Fruit fly (Drosophila melanogaster): ENCODE results near the gene dac.

The dac gene

DNA sequence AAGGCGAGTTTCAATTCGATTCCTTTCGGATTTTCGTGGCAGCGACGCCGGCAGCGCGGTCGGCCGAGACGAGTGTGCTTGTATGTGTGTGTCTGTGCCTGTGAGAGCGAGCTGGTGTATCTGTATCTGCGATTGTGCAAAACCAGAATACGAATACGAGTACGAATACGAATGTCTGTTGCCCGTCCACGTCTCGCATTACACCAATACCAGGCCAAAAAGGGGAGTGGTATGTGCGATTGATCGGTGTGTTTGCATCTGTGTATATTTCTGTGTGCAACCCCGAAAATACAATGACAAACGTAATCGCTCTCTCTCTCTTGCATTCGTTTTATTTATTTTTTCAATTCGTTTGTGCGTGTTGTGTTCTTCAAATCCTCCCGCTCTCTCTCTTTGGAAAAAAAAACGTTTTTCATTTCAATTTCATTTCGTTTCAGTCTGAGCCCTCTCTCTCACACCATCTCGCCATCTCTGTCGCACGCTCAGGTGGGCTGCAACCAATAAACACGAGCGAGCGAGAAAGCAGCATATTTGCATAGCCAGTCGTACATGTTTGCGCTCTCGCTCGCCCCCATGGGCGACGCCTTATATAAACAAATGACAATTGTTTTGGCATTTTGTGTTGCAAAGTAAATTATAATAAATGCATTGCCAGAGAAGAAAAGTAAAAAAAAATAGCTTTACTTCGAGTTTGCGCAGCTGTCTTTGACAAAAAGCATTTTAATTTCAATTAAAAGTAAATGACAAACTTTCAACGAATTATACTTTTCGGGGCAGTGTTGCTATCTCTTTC, 399 bp upstream of the dac start (continued):
- TF ChIP-seq CG42726 (GFP tag; IDR thresholded peaks at IDR 0.05; ENCODE audit: partially characterized antibody) (no peak; the same call in 1 of the 2 replicates), HLH4C (GFP tag; IDR thresholded peaks at IDR 0.05; ENCODE audit: partially characterized antibody) (no peak), CG6765 (GFP tag; optimal IDR thresholded peaks at IDR 0.05) (no peak), Sox102F (GFP tag; optimal IDR thresholded peaks at IDR 0.05) (no peak), Fer2 (tag; optimal IDR thresholded peaks at IDR 0.05) (no peak), CG6689 (GFP tag; IDR thresholded peaks at IDR 0.05) (no peak; the same call in 1 of the 2 replicates), PHDP (tag; optimal IDR thresholded peaks at IDR 0.05) (no peak), CG8290 (GFP tag; optimal IDR thresholded peaks at IDR 0.05) (peak; percentile 39), CG8290 (tag; optimal IDR thresholded peaks at IDR 0.05) (peak; percentile 66 to 68), CG1792 (GFP tag; optimal IDR thresholded peaks at IDR 0.05) (no peak), CG15601 (tag; optimal IDR thresholded peaks at IDR 0.05) (peak; percentile 61), gt (GFP tag; IDR thresholded peaks at IDR 0.05) (no peak), ftz-f1 (GFP tag; optimal IDR thresholded peaks at IDR 0.05) (no peak), Hmr (GFP tag; optimal IDR thresholded peaks at IDR 0.05) (peak; percentile 31), CG32532 (GFP tag; IDR thresholded peaks at IDR 0.05) (peak; percentile 41; the same call in 1 of the 2 replicates), CG17385 (GFP tag; optimal IDR thresholded peaks at IDR 0.05) (no peak), Poxn (GFP tag; IDR thresholded peaks at IDR 0.05) (no peak), lmd (GFP tag; IDR thresholded peaks at IDR 0.05) (no peak), pfk (GFP tag; optimal IDR thresholded peaks at IDR 0.05) (peak; percentile 98), CG1603 (tag; optimal IDR thresholded peaks at IDR 0.05) (peak; percentile 42), dimm (GFP tag; IDR thresholded peaks at IDR 0.05) (no peak), Dip2 (GFP tag; IDR thresholded peaks at IDR 0.05) (no peak), pnt (GFP tag; optimal IDR thresholded peaks at IDR 0.05) (no peak), CG10147 (GFP tag; optimal IDR thresholded peaks at IDR 0.05) (no peak), CG11398 (GFP tag; optimal IDR thresholded peaks at IDR 0.05) (peak; percentile 27), CG14014 (GFP tag; IDR thresholded peaks at IDR 0.05) (no peak), D19A (tag; optimal IDR thresholded peaks at IDR 0.05) (no peak), CG4820 (GFP tag; optimal IDR thresholded peaks at IDR 0.05) (no peak), Hr3 (GFP tag; optimal IDR thresholded peaks at IDR 0.05) (no peak)

DNA sequence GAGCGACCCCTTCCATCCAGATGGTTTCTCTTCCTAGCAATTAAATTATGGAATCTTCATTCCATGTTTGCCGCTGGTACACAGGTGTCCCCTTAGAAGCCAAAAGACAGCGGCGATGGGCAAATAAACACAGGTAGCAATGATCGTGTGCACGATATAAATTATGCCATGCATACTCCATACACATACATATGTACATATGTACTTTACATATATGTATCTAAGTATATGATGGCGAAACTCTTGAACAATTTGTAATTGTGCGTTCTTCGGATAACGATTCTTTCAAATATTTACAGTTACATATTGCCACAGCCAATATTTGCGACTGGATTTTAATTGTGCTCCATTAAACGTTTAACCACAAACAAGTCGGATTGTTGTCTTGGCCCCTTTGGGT, 9.3 kb downstream of the dac start:
- TF ChIP-seq bsh (GFP tag; optimal IDR thresholded peaks at IDR 0.05) (peak in 1 of 2 experiments; percentile 66), dmrt11E (tag; optimal IDR thresholded peaks at IDR 0.05) (peak; percentile 68), CG2120 (GFP tag; optimal IDR thresholded peaks at IDR 0.05) (no peak), CG2678 (tag; optimal IDR thresholded peaks at IDR 0.05) (peak; percentile 56), tio (GFP tag; optimal IDR thresholded peaks at IDR 0.05) (peak; percentile 13), CrebB (tag; optimal IDR thresholded peaks at IDR 0.05) (peak; percentile 10), nerfin-1 (tag; optimal IDR thresholded peaks at IDR 0.05) (peak; percentile 13), tll (GFP tag; optimal IDR thresholded peaks at IDR 0.05) (peak in 1 of 2 experiments; percentile 52), sens (GFP tag) (peak; percentile 91), Ets65A (GFP tag) (peak; percentile 89), Sry-δ (GFP tag; optimal IDR thresholded peaks at IDR 0.05) (no peak), CG16863 (GFP tag; optimal IDR thresholded peaks at IDR 0.05) (no peak), Blimp-1 (GFP tag; optimal IDR thresholded peaks at IDR 0.05) (peak; percentile 34), Camta (GFP tag; optimal IDR thresholded peaks at IDR 0.05) (peak; percentile 31), CG30431 (GFP tag; optimal IDR thresholded peaks at IDR 0.05) (no peak), usp (GFP tag; optimal IDR thresholded peaks at IDR 0.05) (no peak), org-1 (GFP tag; optimal IDR thresholded peaks at IDR 0.05) (peak; percentile 31), CG7987 (GFP tag; optimal IDR thresholded peaks at IDR 0.05) (peak; percentile 2), CG14965 (GFP tag; optimal IDR thresholded peaks at IDR 0.05; ENCODE audit: borderline replicate concordance) (no peak), CG12942 (GFP tag; optimal IDR thresholded peaks at IDR 0.05) (peak; percentile 41), Med (GFP tag) (peak; percentile 85), CG33213 (GFP tag; optimal IDR thresholded peaks at IDR 0.05) (peak; percentile 16)

Data from whole organism, embryonic.